Fruit fly (Drosophila melanogaster): Measurements from ENCODE around the gene TrpRS-m.

TrpRS-m gene

dm6 chr3L:17856655-17857479 lies 7.3 kb downstream of the TrpRS-m start, which contains the start of gene CG5535 (continued):
- TF ChIP-seq CG4730 (GFP tag; IDR thresholded peaks at IDR 0.05) (peak; percentile 44), CG12104 (GFP tag; optimal IDR thresholded peaks at IDR 0.05) (peak; percentile 78), fd96Cb (tag; optimal IDR thresholded peaks at IDR 0.05) (peak; percentile 76), MESR4 (GFP tag; optimal IDR thresholded peaks at IDR 0.05) (peak; percentile 9), CG12219 (GFP tag; optimal IDR thresholded peaks at IDR 0.05) (peak; percentile 49), CG16813 (GFP tag; IDR thresholded peaks at IDR 0.05; ENCODE audit: partially characterized antibody) (no peak), tup (GFP tag; optimal IDR thresholded peaks at IDR 0.05) (no peak), sob (GFP tag; IDR thresholded peaks at IDR 0.05) (peak; percentile 77), sisA (GFP tag; IDR thresholded peaks at IDR 0.05) (peak; percentile 47), CG13287 (GFP tag; IDR thresholded peaks at IDR 0.05; ENCODE audit: partially characterized antibody) (peak; percentile 10; the same call in 1 of the 2 replicates), CG4707 (GFP tag; optimal IDR thresholded peaks at IDR 0.05) (peak; percentile 26), pho (GFP tag; optimal IDR thresholded peaks at IDR 0.05) (peak; percentile 7), NK7.1 (GFP tag; optimal IDR thresholded peaks at IDR 0.05) (no peak), inv (GFP tag; IDR thresholded peaks at IDR 0.05; ENCODE audit: partially characterized antibody) (no peak), CG12769 (tag; optimal IDR thresholded peaks at IDR 0.05) (peak; percentile 75), CG30403 (GFP tag; optimal IDR thresholded peaks at IDR 0.05) (peak; percentile 92), luna (GFP tag; optimal IDR thresholded peaks at IDR 0.05) (no peak), Oaz (GFP tag; IDR thresholded peaks at IDR 0.05) (peak; percentile 47), CG11093 (GFP tag; IDR thresholded peaks at IDR 0.05) (peak; percentile 67), CTCF (GFP tag; optimal IDR thresholded peaks at IDR 0.05) (peak; percentile 7), zfh1 (GFP tag; IDR thresholded peaks at IDR 0.05) (peak; percentile 76; the same call in 2 of the 3 replicates), CG6765 (GFP tag; optimal IDR thresholded peaks at IDR 0.05) (peak; percentile 80), CG17612 (GFP tag; IDR thresholded peaks at IDR 0.05) (peak; percentile 22; the same call in 1 of the 2 replicates), B-H1 (GFP tag; IDR thresholded peaks at IDR 0.05) (peak; percentile 33; the same call in 2 of the 3 replicates), sug (tag; optimal IDR thresholded peaks at IDR 0.05) (peak; percentile 71), Mes4 (GFP tag; optimal IDR thresholded peaks at IDR 0.05) (no peak), CG7372 (GFP tag; IDR thresholded peaks at IDR 0.05) (peak; percentile 52; the same call in 1 of the 2 replicates), pzg (GFP tag; optimal IDR thresholded peaks at IDR 0.05) (no peak), amos (GFP tag; IDR thresholded peaks at IDR 0.05; ENCODE audit: partially characterized antibody) (no peak), CG6689 (GFP tag; IDR thresholded peaks at IDR 0.05) (peak; percentile 60; the same call in 1 of the 2 replicates), Eip74EF (GFP tag; optimal IDR thresholded peaks at IDR 0.05) (peak in 1 of 2 experiments; percentile 82), Side (GFP tag; optimal IDR thresholded peaks at IDR 0.05) (peak; percentile 64), stc (GFP tag; IDR thresholded peaks at IDR 0.05) (peak; percentile 53), tx (GFP tag; optimal IDR thresholded peaks at IDR 0.05) (no peak), hth (optimal IDR thresholded peaks at IDR 0.05) (no peak), Ada2b (GFP tag; IDR thresholded peaks at IDR 0.05) (peak; percentile 33), grau (tag; optimal IDR thresholded peaks at IDR 0.05) (peak; percentile 88), odd (GFP tag; optimal IDR thresholded peaks at IDR 0.05) (peak; percentile 85), CG13123 (GFP tag; optimal IDR thresholded peaks at IDR 0.05) (no peak), CG17568 (GFP tag; optimal IDR thresholded peaks at IDR 0.05) (no peak), CG4820 (GFP tag; optimal IDR thresholded peaks at IDR 0.05) (peak; percentile 42), CG15073 (GFP tag; optimal IDR thresholded peaks at IDR 0.05) (no peak), kni (GFP tag; optimal IDR thresholded peaks at IDR 0.05) (peak; percentile 58), CG34224 (GFP tag; IDR thresholded peaks at IDR 0.05; ENCODE audit: partially characterized antibody) (0 out of 3 replicates have a peak, but pooled peaks have one; percentile 14), wor (GFP tag; IDR thresholded peaks at IDR 0.05) (0 out of 2 replicates have a peak, but pooled peaks have one; percentile 51), CG3838 (GFP tag; optimal IDR thresholded peaks at IDR 0.05) (no peak), CG34376 (GFP tag; optimal IDR thresholded peaks at IDR 0.05) (peak; percentile 49), CG18011 (GFP tag; optimal IDR thresholded peaks at IDR 0.05) (peak; percentile 61), her (GFP tag; optimal IDR thresholded peaks at IDR 0.05) (peak; percentile 72)
